Fruit fly (Drosophila melanogaster) whole organism: ENCODE data around the gene Surf6.

Source experiments
- CG8478 ChIP-seq: fragments of >200 bp; optimal IDR thresholded peaks from 2 replicates; lab custom pipeline; 2018; ENCODE audit warnings: inconsistent platforms
- Dll ChIP-seq: fragments of >200 bp; optimal IDR thresholded peaks from 2 replicates; lab custom pipeline; 2017
- EcR ChIP-seq, 2 experiments: fragments of >200 bp; optimal IDR thresholded peaks; 2 replicates each; lab custom pipeline; 2017; ENCODE audit warnings: missing biosample characterization in 2 of 2, missing genetic modification characterization in 2 of 2, missing genetic modification reagents in 2 of 2
- pan ChIP-seq: fragments of >200 bp; optimal IDR thresholded peaks from 2 replicates; lab custom pipeline; 2017
- psq ChIP-seq: fragments of >200 bp; optimal IDR thresholded peaks from 2 replicates; lab custom pipeline; 2017
- usp ChIP-seq: fragments of >200 bp; optimal IDR thresholded peaks from 2 replicates; lab custom pipeline; 2017; ENCODE audit warnings: missing biosample characterization, missing genetic modification characterization, mixed read lengths

Surf6 gene

DNA sequence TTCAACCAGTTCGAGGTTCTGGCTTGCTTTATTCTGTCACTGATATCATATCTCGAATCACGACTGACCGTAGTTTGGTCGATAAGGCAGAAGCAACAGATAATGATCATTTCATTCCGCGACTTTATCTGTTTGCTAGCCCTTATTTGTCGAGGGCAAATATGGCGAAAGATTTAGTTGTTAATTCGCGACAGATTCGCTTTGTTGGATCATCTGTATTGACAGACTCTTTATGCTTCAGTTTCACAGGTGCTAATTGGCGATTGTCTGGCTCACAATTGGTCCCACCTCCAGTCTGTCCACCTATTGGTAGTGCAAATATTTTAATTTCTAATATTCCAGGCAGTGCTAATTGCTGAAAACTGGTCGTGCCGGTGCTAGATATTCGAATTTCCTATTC, 19.7 kb upstream of the Surf6 start:
- TF ChIP-seq CG8478 (lab: Kevin White, UChicago): no peak

DNA sequence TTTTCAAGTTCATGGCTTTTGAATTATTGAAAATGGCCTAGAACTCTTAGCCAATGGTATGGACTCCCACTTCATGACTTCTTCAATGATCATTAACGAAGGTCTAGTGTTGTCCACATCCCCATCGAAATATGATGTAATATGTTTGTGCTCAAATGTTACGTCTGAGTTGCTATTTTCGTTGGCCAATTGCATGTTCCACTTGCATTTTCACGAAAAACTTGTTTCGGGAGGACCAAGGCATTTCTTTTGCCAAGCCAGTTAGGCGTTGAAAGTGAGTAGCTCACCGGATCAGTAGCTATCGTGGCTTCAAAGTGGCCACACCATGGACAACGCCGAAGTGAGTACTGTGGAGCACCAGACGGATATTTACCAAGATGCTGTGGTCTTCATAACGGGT, 13.5 kb upstream of the Surf6 start, which contains the start of gene CG4770:
CG4770 (plus strand) TSS at position 301 of the 400 bp plus-strand sequence.
- TF ChIP-seq EcR (GFP tag; optimal IDR thresholded peaks at IDR 0.05; lab: Kevin White, UChicago): no peak
- no peak for TF ChIP-seq Dll (lab: Kevin White, UChicago)
- TF ChIP-seq psq (lab: Kevin White, UChicago): no peak
- no peak for TF ChIP-seq CG8478 (lab: Kevin White, UChicago)
- no peak for TF ChIP-seq pan (lab: Kevin White, UChicago)
- TF ChIP-seq usp (GFP tag; lab: Kevin White, UChicago): no peak

DNA sequence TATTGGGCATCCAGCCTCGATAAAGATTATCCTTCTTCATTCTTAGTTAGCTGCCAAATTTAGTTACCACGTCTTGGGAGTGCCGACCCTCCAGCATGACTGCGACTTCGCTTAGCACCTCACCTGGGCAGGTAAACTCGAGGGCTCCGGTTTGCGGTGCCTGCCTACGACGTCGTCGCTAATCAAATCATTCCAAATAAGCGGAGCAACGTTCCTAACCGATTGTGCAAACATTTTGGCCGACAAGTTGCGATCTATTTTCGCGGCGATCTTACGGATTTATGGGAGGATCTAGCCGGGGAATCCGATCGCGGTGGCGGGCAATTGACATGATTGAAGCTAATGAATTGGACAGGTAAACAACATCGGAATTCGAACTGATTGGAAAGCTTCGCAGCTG, 13.1 kb upstream of the Surf6 start, which contains the start of gene CG4465:
CG4465 (minus strand) TSS at position 101 of the 400 bp plus-strand sequence.
- no peak for TF ChIP-seq Dll (lab: Kevin White, UChicago)
- TF ChIP-seq psq (lab: Kevin White, UChicago): no peak
- TF ChIP-seq pan (lab: Kevin White, UChicago): no peak
- no peak for TF ChIP-seq usp (GFP tag; lab: Kevin White, UChicago)
- TF ChIP-seq EcR (GFP tag; optimal IDR thresholded peaks at IDR 0.05; lab: Kevin White, UChicago): no peak
- no peak for TF ChIP-seq CG8478 (lab: Kevin White, UChicago)

DNA sequence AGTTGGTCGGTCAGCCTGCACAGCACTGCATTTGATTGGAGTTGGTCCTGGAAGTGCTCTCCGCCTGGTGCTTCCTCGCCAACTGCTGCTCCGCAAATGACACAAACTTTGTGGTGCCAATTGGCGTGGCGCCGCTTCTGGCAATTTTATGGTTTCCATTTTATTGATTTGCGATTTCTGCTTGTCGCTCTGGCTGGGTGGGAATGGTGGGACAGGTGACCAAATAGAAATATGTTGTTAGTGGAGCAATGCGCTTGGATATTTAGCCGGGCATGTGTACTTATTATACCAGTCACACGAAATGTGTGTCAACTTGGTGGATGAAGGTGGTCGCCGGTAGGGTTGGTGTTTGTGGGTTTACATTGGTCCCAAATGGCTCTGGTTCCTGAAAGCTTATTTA, 10.6 kb upstream of the Surf6 start, which contains the start of the genes Xport-A and Xport-B:
Xport-A (minus strand) TSS at position 101 of the 400 bp plus-strand sequence.
Xport-B (minus strand) TSS at position 101 of the 400 bp plus-strand sequence.
- TF ChIP-seq usp (GFP tag; lab: Kevin White, UChicago) (no peak), EcR (GFP tag; optimal IDR thresholded peaks at IDR 0.05; lab: Kevin White, UChicago) (no peak), psq (lab: Kevin White, UChicago) (no peak), CG8478 (lab: Kevin White, UChicago) (no peak), pan (lab: Kevin White, UChicago) (no peak), Dll (lab: Kevin White, UChicago) (no peak)

DNA sequence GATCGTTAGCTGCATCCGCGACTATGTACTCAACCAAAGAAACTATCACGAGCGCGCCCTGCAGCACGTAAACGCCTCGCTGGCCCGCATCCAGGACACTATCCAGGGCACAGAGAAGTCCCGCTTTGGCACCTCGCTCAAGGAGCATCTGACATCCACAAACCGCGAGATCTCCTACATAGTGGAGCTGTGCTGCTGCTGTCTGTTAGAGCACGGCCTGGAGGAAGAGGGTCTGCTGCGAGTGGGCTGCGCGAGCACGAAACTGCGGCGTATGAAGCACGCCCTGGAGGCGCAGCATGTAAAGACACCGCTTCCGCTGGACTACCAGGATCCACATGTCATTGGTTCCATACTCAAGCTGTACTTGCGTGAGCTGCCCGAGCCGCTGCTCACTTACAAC, 6.4 kb upstream of the Surf6 start:
- TF ChIP-seq psq (lab: Kevin White, UChicago) (no peak), Dll (lab: Kevin White, UChicago) (no peak)

DNA sequence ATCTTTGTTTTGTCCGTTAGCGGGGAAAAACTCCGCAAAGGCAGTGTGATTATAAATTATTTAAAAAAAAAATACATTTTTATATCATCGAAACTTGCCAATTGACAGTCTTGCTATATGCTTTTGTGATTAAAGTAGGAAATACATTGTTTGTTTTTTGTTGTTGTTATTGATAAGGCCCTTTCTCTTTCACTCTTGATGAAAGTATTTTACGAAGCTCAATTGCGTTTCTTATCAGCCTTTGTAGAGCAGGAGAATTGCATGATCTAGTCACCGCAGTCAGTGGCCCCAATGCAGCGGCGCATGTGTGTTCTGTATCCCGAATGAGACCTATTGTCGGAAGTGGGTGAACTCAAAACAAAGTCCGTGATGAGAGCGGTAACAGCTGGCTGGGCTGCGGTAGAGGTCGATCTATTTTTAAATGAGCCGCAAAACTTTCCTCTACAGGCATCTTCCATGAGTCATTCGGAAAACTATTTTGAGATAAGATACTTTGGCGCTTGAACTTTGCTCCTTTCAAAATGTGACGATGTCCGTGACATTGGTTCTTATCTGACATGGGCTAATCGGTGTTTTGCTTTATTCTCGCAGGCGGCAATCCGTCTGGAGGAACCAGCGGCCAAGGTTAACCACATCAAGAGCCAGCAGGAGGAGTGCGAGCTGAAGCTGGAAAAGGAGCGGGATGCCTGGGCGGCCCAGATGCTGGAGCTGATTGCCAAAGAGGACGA, 5.8 kb upstream of the Surf6 start:
- TF ChIP-seq psq (lab: Kevin White, UChicago): no peak

DNA sequence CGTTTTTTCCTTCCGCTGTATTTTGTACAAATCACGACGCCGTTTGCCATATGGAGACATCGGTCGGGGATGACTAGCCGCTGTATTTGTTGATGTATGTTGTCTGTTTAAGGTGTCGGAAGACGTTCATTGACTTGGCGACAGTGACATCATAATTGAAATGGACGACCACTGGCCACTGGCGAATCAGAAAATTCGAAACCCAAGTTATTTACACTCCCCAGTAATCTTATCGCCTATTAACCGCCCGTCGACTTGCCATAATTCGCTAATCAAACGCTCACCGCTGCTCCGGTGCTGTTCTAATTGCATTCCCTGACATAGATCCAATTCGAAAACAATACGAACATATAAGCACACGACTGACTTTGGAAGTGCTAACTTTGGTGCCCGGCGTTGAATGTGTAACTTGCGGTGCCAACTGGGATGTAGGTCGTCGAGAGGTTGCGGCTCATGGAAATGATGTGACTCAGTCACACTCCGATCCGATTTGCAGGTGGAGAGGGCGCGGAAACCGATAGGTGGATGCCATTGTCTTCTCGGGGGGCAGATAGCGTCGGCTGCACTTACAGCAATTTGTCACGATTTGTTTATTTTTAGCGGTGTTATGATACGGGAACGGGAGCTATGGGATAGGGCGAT, 5.0 kb upstream of the Surf6 start:
- no peak for TF ChIP-seq EcR (GFP tag; optimal IDR thresholded peaks at IDR 0.05; lab: Kevin White, UChicago)
- no peak for TF ChIP-seq psq (lab: Kevin White, UChicago)
- TF ChIP-seq pan (lab: Kevin White, UChicago): no peak
- TF ChIP-seq CG8478 (lab: Kevin White, UChicago): no peak
- no peak for TF ChIP-seq usp (GFP tag; lab: Kevin White, UChicago)
- no peak for TF ChIP-seq Dll (lab: Kevin White, UChicago)

DNA sequence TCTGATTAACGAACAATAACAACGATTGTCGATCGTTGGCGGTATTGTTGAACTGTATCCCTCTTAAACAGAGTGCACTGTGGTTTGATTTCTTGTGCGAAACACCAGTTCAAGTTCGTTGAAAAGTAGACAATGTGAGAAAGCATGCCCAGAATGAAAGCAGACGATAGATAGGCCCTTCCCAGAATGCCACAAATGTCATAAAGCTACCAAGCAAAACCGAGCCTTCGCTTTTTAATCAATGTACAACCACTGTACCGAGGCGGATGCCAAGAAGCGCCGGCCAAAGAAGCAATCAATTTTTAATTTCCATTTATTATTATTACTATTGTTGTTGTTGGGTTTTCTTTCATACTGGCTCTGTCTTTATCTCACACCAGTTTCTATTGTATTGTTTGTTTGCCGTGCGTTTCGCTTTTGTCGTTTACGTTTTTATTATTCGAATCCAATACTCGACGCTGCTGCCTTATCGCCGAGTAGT, 4.2 kb upstream of the Surf6 start:
- TF ChIP-seq psq (lab: Kevin White, UChicago) (no peak), usp (GFP tag; lab: Kevin White, UChicago) (no peak), pan (lab: Kevin White, UChicago) (no peak), CG8478 (lab: Kevin White, UChicago) (no peak), EcR (GFP tag; optimal IDR thresholded peaks at IDR 0.05; lab: Kevin White, UChicago) (no peak), Dll (lab: Kevin White, UChicago) (no peak)

DNA sequence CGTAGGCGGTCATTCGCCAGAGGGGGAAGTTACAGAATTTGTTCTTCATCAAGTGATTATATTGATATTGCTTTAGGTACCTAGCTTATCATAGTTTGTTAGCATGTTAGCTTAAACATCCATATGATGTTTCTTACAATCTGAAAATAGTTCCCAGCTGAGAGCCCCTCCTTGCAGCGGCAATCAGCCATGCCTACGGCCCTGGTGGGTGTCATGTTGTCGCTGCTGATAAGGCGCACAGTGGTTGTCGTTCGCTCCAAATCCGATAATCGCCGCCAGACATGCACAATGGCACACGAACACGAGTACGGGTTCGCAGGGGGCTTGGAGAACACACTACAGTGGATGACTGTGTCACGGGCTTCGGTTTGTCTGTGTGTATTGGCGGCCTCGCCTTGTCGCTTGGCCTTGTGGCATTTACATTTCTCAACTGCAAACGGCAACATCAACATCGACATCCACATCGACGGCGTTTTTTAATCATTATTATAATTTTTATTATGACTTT, 1.3 kb upstream of the Surf6 start:
- no peak for TF ChIP-seq EcR (GFP tag; optimal IDR thresholded peaks at IDR 0.05; lab: Kevin White, UChicago)
- TF ChIP-seq psq (lab: Kevin White, UChicago): no peak
- no peak for TF ChIP-seq pan (lab: Kevin White, UChicago)
- TF ChIP-seq Dll (lab: Kevin White, UChicago): no peak
- no peak for TF ChIP-seq usp (GFP tag; lab: Kevin White, UChicago)
- no peak for TF ChIP-seq CG8478 (lab: Kevin White, UChicago)

DNA sequence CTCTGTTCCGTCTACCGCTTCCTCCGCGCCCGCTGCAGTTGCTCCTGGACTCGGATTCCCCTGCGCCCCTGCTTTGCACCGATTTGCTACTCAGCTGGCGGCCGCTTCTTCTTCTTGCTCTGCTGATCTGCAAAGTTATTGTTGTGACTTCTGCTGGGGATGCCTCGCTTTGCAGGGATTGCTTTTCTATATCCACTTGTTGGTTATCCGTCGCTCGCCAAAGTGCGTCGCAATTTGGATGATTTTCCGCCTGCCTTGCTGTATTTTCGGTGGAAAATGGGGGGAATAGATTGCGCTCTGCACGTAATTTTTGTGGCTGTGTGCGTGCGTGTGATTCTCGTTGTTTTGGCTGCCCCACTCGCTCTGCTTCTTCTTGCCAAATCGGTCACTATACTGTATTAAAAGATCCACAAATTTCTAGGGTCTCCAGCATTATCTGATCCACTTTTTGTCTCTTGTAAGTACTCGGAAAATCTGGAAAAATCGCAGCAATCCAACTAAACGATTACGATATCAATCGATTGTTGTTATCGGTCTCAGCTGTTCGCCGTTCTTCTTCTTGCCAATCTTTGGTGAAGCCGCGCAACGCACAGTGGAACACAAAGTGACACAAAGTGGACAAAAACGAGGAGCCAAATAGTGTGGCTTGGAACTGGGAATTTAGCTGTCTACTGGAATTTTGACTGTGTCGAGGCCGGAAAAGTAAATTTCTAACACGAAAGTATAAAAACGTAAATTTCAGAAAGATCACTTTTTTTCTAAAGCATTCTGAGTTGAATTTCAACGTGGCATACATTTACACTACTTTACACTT, 1.5 kb downstream of the Surf6 start, which contains the start of gene ClpX:
ClpX (minus strand) TSS at position 764 of the 814 bp plus-strand sequence.
- TF ChIP-seq EcR (GFP tag; optimal IDR thresholded peaks at IDR 0.05; lab: Kevin White, UChicago): no peak
- TF ChIP-seq usp (GFP tag; lab: Kevin White, UChicago): no peak
- TF ChIP-seq pan (lab: Kevin White, UChicago): no peak
- no peak for TF ChIP-seq CG8478 (lab: Kevin White, UChicago)

DNA sequence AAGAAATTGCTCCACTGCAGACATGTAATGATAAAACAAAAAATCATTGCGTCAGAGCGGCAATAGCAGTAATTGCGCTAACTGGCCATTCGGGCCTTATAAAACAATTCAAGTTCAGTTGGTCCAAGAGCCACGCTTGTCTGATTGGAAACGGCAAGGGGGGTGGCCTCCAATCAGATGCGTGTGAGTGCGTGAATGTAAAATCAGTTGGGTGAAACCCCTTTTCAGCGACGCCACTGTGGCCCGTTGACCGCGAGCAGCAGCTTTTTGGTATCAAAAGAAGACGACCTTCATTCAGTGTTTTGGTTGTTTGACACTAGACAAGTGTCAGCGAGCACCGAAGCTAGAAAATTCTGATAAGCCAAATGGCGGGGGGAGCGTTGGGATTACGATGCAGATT, 2.3 kb downstream of the Surf6 start:
- TF ChIP-seq usp (GFP tag; lab: Kevin White, UChicago): no peak
